Worm (Caenorhabditis elegans): ENCODE data around the gene srd-20.

- no peak for TF ChIP-seq fax-1 (tag; optimal IDR thresholded peaks at IDR 0.05)
- no peak for TF ChIP-seq nhr-11 (tag; optimal IDR thresholded peaks at IDR 0.05)
- no peak for TF ChIP-seq hlh-30 (tag; optimal IDR thresholded peaks at IDR 0.05; ENCODE audit: insufficient read depth)
- peak; percentile 32 for TF ChIP-seq nfya-1 (tag; optimal IDR thresholded peaks at IDR 0.05)
- TF ChIP-seq eyg-1 (tag; optimal IDR thresholded peaks at IDR 0.05) = no peak
- no peak for TF ChIP-seq unc-3 (GFP tag; conservative IDR thresholded peaks at IDR 0.05)
- TF ChIP-seq unc-3 (tag; optimal IDR thresholded peaks at IDR 0.05) = no peak
Measured at ce11 chrV:6105374-6105773, 50.0 kb downstream of the srd-20 start, which contains the start of gene atf-8.

Data from whole organism, late embryonic.